Worm (Caenorhabditis elegans) whole organism, late embryonic: ENCODE measurements around the gene nspb-9.

Source experiments
- ama-1 ChIP-seq: fragments of 150-350 bp; optimal IDR thresholded peaks from 2 replicates; lab custom pipeline; 2014
- ceh-14 ChIP-seq: sonication (generic microtip); optimal IDR thresholded peaks from 2 replicates; lab custom pipeline; 2016; ENCODE audit warnings: missing genotype, missing genetic modification characterization, missing compliant biosample characterization
- ceh-18 ChIP-seq: sonication (generic microtip); optimal IDR thresholded peaks from 2 replicates; lab custom pipeline; 2016; ENCODE audit warnings: missing genetic modification characterization, missing compliant biosample characterization
- ceh-24 ChIP-seq: sonication (generic microtip); optimal IDR thresholded peaks from 2 replicates; lab custom pipeline; 2016; ENCODE audit warnings: mild to moderate bottlenecking, missing genetic modification characterization, missing compliant biosample characterization
- ceh-31 ChIP-seq: sonication (generic microtip); optimal IDR thresholded peaks from 2 replicates; lab custom pipeline; 2016; ENCODE audit warnings: missing genetic modification characterization, missing compliant biosample characterization
- ceh-34 ChIP-seq: sonication (generic microtip); optimal IDR thresholded peaks from 2 replicates; lab custom pipeline; 2016; ENCODE audit warnings: mild to moderate bottlenecking, missing genetic modification characterization, missing compliant biosample characterization
- ceh-48 ChIP-seq: sonication (generic microtip); optimal IDR thresholded peaks from 2 replicates; lab custom pipeline; 2016; ENCODE audit warnings: missing genetic modification characterization, inconsistent platforms, missing compliant biosample characterization
- ceh-6 ChIP-seq: fragments of 200-800 bp; sonication (Bioruptor generic); optimal IDR thresholded peaks from 2 replicates; lab custom pipeline; 2018; ENCODE audit warnings: mild to moderate bottlenecking, missing genetic modification characterization, missing compliant biosample characterization
- ceh-9 ChIP-seq: sonication (generic microtip); optimal IDR thresholded peaks from 2 replicates; lab custom pipeline; 2016; ENCODE audit warnings: mild to moderate bottlenecking, missing genetic modification characterization, inconsistent platforms, missing compliant biosample characterization
- che-1 ChIP-seq: sonication (generic microtip); optimal IDR thresholded peaks from 2 replicates; lab custom pipeline; 2016; ENCODE audit warnings: mild to moderate bottlenecking, missing genetic modification characterization, missing compliant biosample characterization
- elt-2 ChIP-seq: sonication (generic microtip); optimal IDR thresholded peaks from 2 replicates; lab custom pipeline; 2016; ENCODE audit warnings: missing genetic modification reagents, missing genetic modification characterization, missing compliant biosample characterization
- eyg-1 ChIP-seq: sonication (generic microtip); optimal IDR thresholded peaks from 2 replicates; lab custom pipeline; 2016; ENCODE audit warnings: missing genotype, missing genetic modification characterization, missing compliant biosample characterization
- fax-1 ChIP-seq: sonication (generic microtip); optimal IDR thresholded peaks from 2 replicates; lab custom pipeline; 2016; ENCODE audit warnings: missing genotype, missing genetic modification characterization, missing compliant biosample characterization
- fkh-10 ChIP-seq: fragments of 150-350 bp; optimal IDR thresholded peaks from 2 replicates; lab custom pipeline; 2014; ENCODE audit warnings: missing biosample characterization, missing genetic modification reagents, missing genetic modification characterization
- fkh-6 ChIP-seq: sonication (generic microtip); optimal IDR thresholded peaks from 2 replicates; lab custom pipeline; 2016; ENCODE audit warnings: missing genetic modification characterization, missing compliant biosample characterization
- hlh-8 ChIP-seq: sonication (generic microtip); optimal IDR thresholded peaks from 2 replicates; lab custom pipeline; 2016; ENCODE audit warnings: missing genotype, missing genetic modification characterization, missing compliant biosample characterization
- lim-6 ChIP-seq: sonication (generic microtip); optimal IDR thresholded peaks from 2 replicates; lab custom pipeline; 2016; ENCODE audit warnings: missing genetic modification characterization, missing compliant biosample characterization
- lin-11 ChIP-seq: fragments of 200-800 bp; sonication (Bioruptor generic); optimal IDR thresholded peaks from 2 replicates; lab custom pipeline; 2018; ENCODE audit warnings: mild to moderate bottlenecking, missing genetic modification characterization, missing compliant biosample characterization
- madf-2 ChIP-seq: sonication (generic microtip); optimal IDR thresholded peaks from 2 replicates; lab custom pipeline; 2017; ENCODE audit warnings: missing genetic modification characterization, missing compliant biosample characterization
- mec-3 ChIP-seq: sonication (generic microtip); optimal IDR thresholded peaks from 2 replicates; lab custom pipeline; 2016; ENCODE audit warnings: borderline replicate concordance, missing genetic modification characterization, missing compliant biosample characterization
- nhr-232 ChIP-seq: sonication (generic microtip); optimal IDR thresholded peaks from 2 replicates; lab custom pipeline; 2016; ENCODE audit warnings: missing genetic modification characterization, missing compliant biosample characterization
- npax-4 ChIP-seq: sonication (generic microtip); optimal IDR thresholded peaks from 2 replicates; lab custom pipeline; 2016; ENCODE audit warnings: missing genetic modification characterization, missing compliant biosample characterization
- pag-3 ChIP-seq: sonication (generic microtip); optimal IDR thresholded peaks from 2 replicates; lab custom pipeline; 2016; ENCODE audit warnings: missing compliant biosample characterization, missing genetic modification characterization, borderline replicate concordance
- pax-1 ChIP-seq: fragments of 150-350 bp; optimal IDR thresholded peaks from 2 replicates; lab custom pipeline; 2014; ENCODE audit warnings: missing biosample characterization, missing genetic modification characterization
- pha-2 ChIP-seq: sonication (generic microtip); optimal IDR thresholded peaks from 2 replicates; lab custom pipeline; 2017; ENCODE audit warnings: mild to moderate bottlenecking, missing genetic modification characterization, missing compliant biosample characterization
- pha-4 ChIP-seq: fragments of 150-350 bp; optimal IDR thresholded peaks from 2 replicates; lab custom pipeline; 2018; ENCODE audit warnings: missing biosample characterization, missing genetic modification reagents, missing genetic modification characterization
- pqm-1 ChIP-seq: sonication (generic microtip); optimal IDR thresholded peaks from 2 replicates; lab custom pipeline; 2016; ENCODE audit warnings: missing genetic modification characterization, missing compliant biosample characterization
- ref-2 ChIP-seq: sonication (generic microtip); optimal IDR thresholded peaks from 2 replicates; lab custom pipeline; 2016; ENCODE audit warnings: missing genetic modification characterization, missing compliant biosample characterization
- sox-4 ChIP-seq: sonication (generic microtip); optimal IDR thresholded peaks from 2 replicates; lab custom pipeline; 2017; ENCODE audit warnings: mild to moderate bottlenecking, missing genetic modification characterization, inconsistent platforms, missing compliant biosample characterization
- syd-9 ChIP-seq: sonication (generic microtip); optimal IDR thresholded peaks from 2 replicates; lab custom pipeline; 2016; ENCODE audit warnings: mild to moderate bottlenecking, missing genetic modification characterization, moderate library complexity, missing compliant biosample characterization
- tbx-2 ChIP-seq: sonication (generic microtip); optimal IDR thresholded peaks from 2 replicates; lab custom pipeline; 2016; ENCODE audit warnings: missing genetic modification characterization, missing compliant biosample characterization
- tbx-7 ChIP-seq: sonication (generic microtip); optimal IDR thresholded peaks from 2 replicates; lab custom pipeline; 2016; ENCODE audit warnings: missing genotype, missing genetic modification characterization, missing compliant biosample characterization
- ttx-3 ChIP-seq: sonication (generic microtip); optimal IDR thresholded peaks from 2 replicates; lab custom pipeline; 2016; ENCODE audit warnings: missing genetic modification reagents, missing genetic modification characterization, missing compliant biosample characterization
- unc-3 ChIP-seq, 2 experiments: fragments of 200-800 bp in 1 of 2; sonication (Bioruptor generic) in 1 of 2; sonication (generic microtip) in 1 of 2; conservative IDR thresholded peaks in 1 of 2; optimal IDR thresholded peaks in 1 of 2; 2 replicates each; pipeline versions ENCODE4 v1.3.6 to Lab custom; 2016 to 2022; ENCODE audit warnings: missing compliant biosample characterization in 2 of 2, missing genetic modification characterization in 2 of 2, missing genetic modification reagents in 1 of 2
- unc-42 ChIP-seq: sonication (generic microtip); optimal IDR thresholded peaks from 2 replicates; lab custom pipeline; 2016; ENCODE audit warnings: missing genotype, missing genetic modification characterization, missing compliant biosample characterization
- unc-55 ChIP-seq: sonication (generic microtip); optimal IDR thresholded peaks from 2 replicates; lab custom pipeline; 2017; ENCODE audit warnings: missing biosample characterization, missing genetic modification reagents, missing genetic modification characterization
- unc-86 ChIP-seq: sonication (generic microtip); optimal IDR thresholded peaks from 2 replicates; lab custom pipeline; 2016; ENCODE audit warnings: missing genetic modification characterization, missing compliant biosample characterization
- ztf-16 ChIP-seq: sonication (generic microtip); optimal IDR thresholded peaks from 2 replicates; lab custom pipeline; 2017; ENCODE audit warnings: missing genetic modification characterization, missing compliant biosample characterization

nspb-9 gene

DNA sequence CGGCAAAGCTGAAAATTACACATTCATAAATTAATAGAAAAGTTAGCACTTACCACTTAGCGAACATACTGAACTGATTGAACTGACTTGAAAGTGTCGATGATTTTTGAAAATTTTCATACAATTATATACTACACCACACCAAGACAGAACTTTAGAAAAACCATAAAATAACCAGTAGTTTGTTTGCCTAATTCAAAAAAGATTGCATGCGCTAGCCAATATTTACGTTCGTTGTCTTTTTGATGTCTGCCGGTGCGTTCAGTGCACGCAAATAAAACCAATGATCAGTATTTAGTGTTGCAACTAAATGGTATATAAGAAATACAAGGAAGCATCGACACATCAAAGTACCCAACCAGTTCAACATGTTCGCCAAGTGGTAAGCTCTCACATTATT is at the start of gene nspb-9, which contains the start of gene nspb-8:
Gene nspb-9, plus strand, starts transcription at position 311 of the 400 bp plus-strand sequence.
Gene nspb-8, minus strand, starts transcription at position 101 of the 400 bp plus-strand sequence.
- TF ChIP-seq mec-3 (tag; lab: Kevin White, UChicago) (no peak), nhr-232 (tag; lab: Kevin White, UChicago) (no peak), syd-9 (tag; lab: Kevin White, UChicago) (no peak), sox-4 (no peak), unc-86 (tag; lab: Kevin White, UChicago) (no peak), madf-2 (tag; lab: Kevin White, UChicago) (no peak), unc-55 (GFP tag; lab: Kevin White, UChicago) (no peak), fkh-6 (no peak), pha-2 (no peak), ceh-18 (tag; lab: Kevin White, UChicago) (no peak), eyg-1 (tag; lab: Kevin White, UChicago) (no peak), elt-2 (tag; lab: Kevin White, UChicago) (no peak), fax-1 (tag; lab: Kevin White, UChicago) (no peak), pqm-1 (tag; lab: Kevin White, UChicago) (no peak), pha-4 (tag; lab: Kevin White, UChicago) (no peak)

DNA sequence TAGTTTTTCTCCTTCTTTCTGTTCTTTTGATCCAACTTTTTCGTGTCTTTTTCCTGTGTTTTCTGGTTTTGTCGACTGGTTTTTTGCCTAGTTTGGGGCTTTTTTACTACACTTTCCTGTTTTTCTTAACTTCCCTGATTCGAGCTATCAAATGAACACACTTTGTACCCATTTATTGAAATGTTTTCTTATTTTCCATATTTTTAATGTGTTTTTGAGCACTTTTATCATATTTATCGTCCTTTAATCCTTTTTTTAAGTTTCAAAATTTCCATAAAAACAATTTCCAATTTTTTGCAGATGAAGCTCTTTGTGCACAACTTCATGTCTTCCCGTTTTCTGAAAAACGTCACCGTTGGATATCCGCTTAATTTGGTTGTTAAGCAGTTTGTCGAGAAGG is 46.7 kb upstream of the nspb-9 start, which contains the start of gene C04H5.1:
Gene C04H5.1, plus strand, starts transcription at position 301 of the 400 bp plus-strand sequence.
- TF ChIP-seq eyg-1 (tag; lab: Kevin White, UChicago) (no peak), che-1 (tag; lab: Kevin White, UChicago) (no peak), ceh-14 (no peak), ceh-24 (no peak), unc-86 (tag; lab: Kevin White, UChicago) (no peak), pax-1 (tag; lab: Kevin White, UChicago) (no peak), ceh-9 (no peak), ttx-3 (tag; lab: Kevin White, UChicago) (no peak), pag-3 (no peak), ceh-31 (tag; lab: Kevin White, UChicago) (no peak), ztf-16 (tag; lab: Kevin White, UChicago) (no peak), pqm-1 (tag; lab: Kevin White, UChicago) (no peak), ama-1 (lab: Kevin White, UChicago) (no peak), tbx-2 (tag; lab: Kevin White, UChicago) (no peak), fkh-10 (GFP tag; lab: Kevin White, UChicago) (no peak), hlh-8 (tag; lab: Kevin White, UChicago) (no peak), lim-6 (no peak), ceh-48 (tag; lab: Kevin White, UChicago) (no peak), ceh-34 (tag; lab: Kevin White, UChicago) (no peak)
- TF ChIP-seq, all 69 proteins: peak for 0

DNA sequence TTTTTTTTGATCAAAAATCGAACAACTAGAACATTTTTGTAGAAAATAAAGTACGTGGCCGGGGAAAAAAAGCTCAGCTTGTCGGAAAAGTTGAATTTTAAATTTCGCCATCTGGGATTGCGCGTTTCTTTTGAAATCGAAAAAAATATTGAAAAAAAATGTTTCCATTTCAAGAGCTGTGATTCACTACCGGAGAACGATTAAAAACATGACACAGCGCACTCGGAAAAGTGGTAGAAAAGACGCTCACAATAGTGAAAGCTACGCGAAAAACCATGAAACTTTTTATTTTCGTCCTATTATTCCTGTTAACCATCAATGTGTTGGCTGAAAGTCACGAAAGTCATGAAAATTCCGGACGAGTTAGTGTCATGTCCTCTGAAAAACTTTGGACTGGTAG is 42.9 kb upstream of the nspb-9 start, which contains the start of the genes clec-147 and C04H5.7:
Gene clec-147, minus strand, starts transcription at position 101 of the 400 bp plus-strand sequence.
Gene C04H5.7, plus strand, starts transcription at position 219 of the 400 bp plus-strand sequence.
- TF ChIP-seq ztf-16 (tag; lab: Kevin White, UChicago) (no peak), ref-2 (tag; lab: Kevin White, UChicago) (no peak)

DNA sequence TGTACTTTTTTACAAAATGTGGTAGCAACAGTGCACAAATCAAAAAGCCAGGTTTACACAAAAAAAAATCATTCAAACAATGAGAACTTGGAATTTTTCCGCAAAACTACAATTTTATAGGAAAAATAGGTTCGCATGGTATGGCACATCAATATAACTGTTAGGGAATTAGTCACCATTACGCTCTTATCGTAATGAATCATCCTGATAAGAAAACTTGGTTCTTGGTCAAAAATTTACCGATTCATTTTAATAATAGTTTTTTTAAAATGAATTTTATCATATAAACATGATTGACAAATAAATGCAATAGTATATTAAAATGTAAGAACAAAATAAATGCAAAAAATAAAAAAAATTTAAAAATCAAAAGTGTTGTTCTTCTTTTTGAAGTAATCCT is 40.1 kb upstream of the nspb-9 start:
- TF ChIP-seq syd-9 (tag; lab: Kevin White, UChicago): no peak
- no peak for TF ChIP-seq ceh-6 (GFP tag; lab: Kevin White, UChicago)
- TF ChIP-seq tbx-2 (tag; lab: Kevin White, UChicago): no peak
- TF ChIP-seq elt-2 (tag; lab: Kevin White, UChicago): peak; percentile 44
- no peak for TF ChIP-seq lin-11
- TF ChIP-seq, all 69 proteins: peak for 1

DNA sequence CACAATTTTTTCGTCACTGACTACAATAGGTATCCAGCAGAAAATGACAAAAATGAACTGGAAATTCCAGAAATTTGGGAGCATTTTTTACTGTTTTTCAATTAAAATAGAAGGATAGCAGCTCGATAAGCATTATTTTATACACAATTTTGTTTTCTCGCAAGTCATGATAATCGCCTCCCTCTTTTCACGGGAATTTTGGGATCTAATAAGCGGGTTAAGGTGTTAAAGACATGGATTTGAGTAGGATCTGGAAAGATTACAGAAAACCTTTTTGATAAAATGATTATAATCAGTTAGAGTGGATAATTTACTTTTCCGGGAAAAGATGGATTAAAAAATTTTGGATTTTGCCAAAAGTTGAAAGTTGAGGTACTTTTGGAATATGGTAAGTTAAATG is 32.0 kb upstream of the nspb-9 start, which contains the start of gene gcy-29:
Gene gcy-29, minus strand, starts transcription at position 101 of the 400 bp plus-strand sequence.
- no peak for TF ChIP-seq unc-3 (GFP tag; conservative IDR thresholded peaks at IDR 0.05; lab: Robert Waterston, UW)
- no peak for TF ChIP-seq unc-3 (tag; optimal IDR thresholded peaks at IDR 0.05; lab: Kevin White, UChicago)
- TF ChIP-seq ama-1 (lab: Kevin White, UChicago): no peak
- no peak for TF ChIP-seq unc-55 (GFP tag; lab: Kevin White, UChicago)
- no peak for TF ChIP-seq eyg-1 (tag; lab: Kevin White, UChicago)
- no peak for TF ChIP-seq unc-42
- no peak for TF ChIP-seq elt-2 (tag; lab: Kevin White, UChicago)
- no peak for TF ChIP-seq tbx-7
- TF ChIP-seq npax-4 (tag; lab: Kevin White, UChicago): no peak
